Worm (Caenorhabditis elegans) whole organism, L4/young adult: ENCODE measurements around the gene F37C4.5.

ENCODE experiments used
- dao-5 ChIP-seq: sonication (generic microtip); optimal IDR thresholded peaks from 2 replicates; lab custom pipeline; 2016; ENCODE audit warnings: missing genotype, missing genetic modification characterization, moderate library complexity, missing compliant biosample characterization
- him-1 ChIP-seq: sonication (generic microtip); optimal IDR thresholded peaks from 2 replicates; lab custom pipeline; 2016; ENCODE audit warnings: missing genotype, missing genetic modification reagents, missing genetic modification characterization, missing compliant biosample characterization

DNA sequence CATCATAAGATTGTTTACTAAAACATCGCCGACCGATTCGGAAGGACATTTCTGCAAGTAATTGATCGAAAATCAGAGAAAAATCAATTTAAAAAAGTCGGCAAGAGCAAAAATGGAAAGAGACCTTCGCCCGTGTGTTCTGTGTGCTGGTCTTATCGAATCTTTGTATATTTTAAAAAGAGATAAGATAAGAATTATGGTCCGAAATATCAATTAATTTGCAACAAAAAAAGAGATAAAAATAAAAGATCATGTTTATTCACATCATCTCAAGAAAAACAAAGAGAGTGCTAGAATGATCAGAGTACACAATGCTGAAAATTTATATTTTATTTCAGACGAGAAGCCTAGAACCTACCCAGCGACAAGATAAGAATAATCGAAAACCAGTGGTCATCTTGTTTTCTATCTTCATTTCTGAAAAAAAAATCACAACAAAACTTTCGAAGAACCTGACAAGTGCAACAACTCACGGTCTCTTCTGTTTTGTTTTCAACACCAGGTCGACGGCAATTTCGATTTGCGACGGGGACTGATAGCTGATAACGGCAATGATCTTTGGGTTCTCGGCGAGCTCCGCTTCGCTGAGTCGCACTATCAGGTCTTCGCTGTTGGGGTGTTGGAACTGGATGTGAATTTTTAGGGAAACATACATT lies 4.8 kb upstream of the F37C4.5 start, which contains the start of gene F37C4.6:
- TF ChIP-seq him-1 (no peak), dao-5 (no peak)
